Fruit fly (Drosophila melanogaster) whole organism, embryonic: ENCODE data around the gene CG14647.

Experiments
- B-H2 ChIP-seq: fragments of 200-800 bp; sonication (Bioruptor generic); optimal IDR thresholded peaks from 2 replicates; lab custom pipeline; 2018; ENCODE audit warnings: missing biosample characterization, mild to moderate bottlenecking, missing genetic modification characterization
- BtbVII ChIP-seq: fragments of 200-800 bp; sonication (Bioruptor generic); optimal IDR thresholded peaks from 3 replicates; lab custom pipeline; 2017; ENCODE audit warnings: missing biosample characterization, mild to moderate bottlenecking, missing genetic modification characterization
- CG11696 ChIP-seq: fragments of 200-800 bp; sonication (Bioruptor generic); IDR thresholded peaks from 2 replicates; pipeline ENCODE4 v1.3.6; 2022; ENCODE audit warnings: missing biosample characterization, missing genetic modification characterization
- CG12659 ChIP-seq: fragments of 200-800 bp; sonication (Bioruptor generic); optimal IDR thresholded peaks from 3 replicates; lab custom pipeline; 2017; ENCODE audit warnings: mild to moderate bottlenecking, missing biosample characterization, missing genetic modification reagents, missing genetic modification characterization
- CG13296 ChIP-seq: fragments of 200-800 bp; sonication (Bioruptor generic); optimal IDR thresholded peaks from 3 replicates; lab custom pipeline; 2018; ENCODE audit warnings: missing biosample characterization, mild to moderate bottlenecking, missing genetic modification characterization
- CG13894 ChIP-seq: fragments of 200-800 bp; sonication (Bioruptor generic); optimal IDR thresholded peaks from 3 replicates; lab custom pipeline; 2018; ENCODE audit warnings: missing biosample characterization, mild to moderate bottlenecking, missing genetic modification characterization, moderate library complexity
- CG15514 ChIP-seq: fragments of 200-800 bp; sonication (Bioruptor generic); optimal IDR thresholded peaks from 3 replicates; lab custom pipeline; 2017; ENCODE audit warnings: missing biosample characterization, missing genetic modification characterization, mild to moderate bottlenecking, moderate library complexity, missing genetic modification reagents
- CG18011 ChIP-seq: fragments of 200-800 bp; sonication (Bioruptor generic); optimal IDR thresholded peaks from 2 replicates; lab custom pipeline; 2017; ENCODE audit warnings: missing biosample characterization, missing genetic modification characterization, mild to moderate bottlenecking, moderate library complexity, missing genotype
- CG18599 ChIP-seq: fragments of 200-800 bp; sonication (Bioruptor generic); optimal IDR thresholded peaks from 3 replicates; lab custom pipeline; 2017; ENCODE audit warnings: missing biosample characterization, missing genetic modification characterization, mild to moderate bottlenecking, moderate library complexity, missing genetic modification reagents
- CG2116 ChIP-seq: fragments of 200-800 bp; sonication (Bioruptor generic); optimal IDR thresholded peaks from 3 replicates; lab custom pipeline; 2018; ENCODE audit warnings: missing biosample characterization, mild to moderate bottlenecking, missing genetic modification characterization
- CG3995 ChIP-seq: fragments of 200-800 bp; sonication (Bioruptor generic); optimal IDR thresholded peaks from 3 replicates; lab custom pipeline; 2016; ENCODE audit warnings: missing biosample characterization, missing genetic modification characterization
- CG6272 ChIP-seq: fragments of 200-800 bp; sonication (Bioruptor generic); IDR thresholded peaks from 2 replicates; pipeline ENCODE4 v1.3.6; 2022; ENCODE audit warnings: missing biosample characterization, missing genetic modification characterization
- CG6813 ChIP-seq: fragments of 200-800 bp; sonication (Bioruptor generic); optimal IDR thresholded peaks from 2 replicates; lab custom pipeline; 2017; ENCODE audit warnings: missing biosample characterization, missing genetic modification characterization, mild to moderate bottlenecking, moderate library complexity, missing genetic modification reagents
- CG6854 ChIP-seq: fragments of 200-800 bp; sonication (Bioruptor generic); optimal IDR thresholded peaks from 3 replicates; lab custom pipeline; 2017; ENCODE audit warnings: missing biosample characterization, mild to moderate bottlenecking, missing genetic modification characterization
- CG7928 ChIP-seq: fragments of 200-800 bp; sonication (Bioruptor generic); optimal IDR thresholded peaks from 2 replicates; lab custom pipeline; 2017; ENCODE audit warnings: missing biosample characterization, mild to moderate bottlenecking, missing genetic modification characterization
- CG8290 ChIP-seq, 3 experiments: fragments of 200-800 bp; sonication (Bioruptor generic); optimal IDR thresholded peaks; 2 replicates each; lab custom pipeline; 2016 to 2019; ENCODE audit warnings: missing biosample characterization in 3 of 3, missing genetic modification characterization in 3 of 3, mild to moderate bottlenecking in 2 of 3, moderate library complexity in 1 of 3
- CTCF ChIP-seq: fragments of 200-800 bp; sonication (Bioruptor generic); optimal IDR thresholded peaks from 2 replicates; lab custom pipeline; 2017; ENCODE audit warnings: missing biosample characterization, mild to moderate bottlenecking, missing genetic modification characterization, moderate library complexity
- CrebB ChIP-seq: fragments of 200-800 bp; sonication (Bioruptor generic); optimal IDR thresholded peaks from 3 replicates; lab custom pipeline; 2018; ENCODE audit warnings: missing biosample characterization, mild to moderate bottlenecking, missing genetic modification characterization
- Ets65A ChIP-seq: fragments of 200-800 bp; sonication (Bioruptor generic); peaks from one replicate; lab custom pipeline; 2016; ENCODE audit warnings: missing biosample characterization, missing genetic modification characterization
- Ets97D ChIP-seq: fragments of 200-800 bp; sonication (Bioruptor generic); optimal IDR thresholded peaks from 3 replicates; lab custom pipeline; 2016; ENCODE audit warnings: missing biosample characterization, missing genetic modification characterization
- HLHmδ ChIP-seq: fragments of 200-800 bp; sonication (Bioruptor generic); optimal IDR thresholded peaks from 2 replicates; lab custom pipeline; 2018; ENCODE audit warnings: missing biosample characterization, mild to moderate bottlenecking, missing genetic modification characterization, moderate library complexity
- Hand ChIP-seq: fragments of 200-800 bp; sonication (Bioruptor generic); optimal IDR thresholded peaks from 2 replicates; lab custom pipeline; 2017; ENCODE audit warnings: mild to moderate bottlenecking, missing biosample characterization, missing genetic modification reagents, missing genetic modification characterization
- Hmr ChIP-seq: fragments of 200-800 bp; sonication (Bioruptor generic); optimal IDR thresholded peaks from 3 replicates; lab custom pipeline; 2017; ENCODE audit warnings: mild to moderate bottlenecking, missing biosample characterization, missing genetic modification reagents, missing genetic modification characterization
- Med ChIP-seq: fragments of 200-800 bp; sonication (Bioruptor generic); peaks from one replicate; lab custom pipeline; 2016; ENCODE audit warnings: missing biosample characterization, missing genetic modification characterization, mild to moderate bottlenecking, inconsistent platforms, moderate library complexity
- NFAT ChIP-seq: fragments of 200-800 bp; sonication (Bioruptor generic); IDR thresholded peaks from 2 replicates; pipeline ENCODE4 v1.3.6; 2022; ENCODE audit warnings: missing biosample characterization, missing genetic modification characterization
- abd-A ChIP-seq: fragments of 200-800 bp; sonication (Bioruptor generic); optimal IDR thresholded peaks from 3 replicates; lab custom pipeline; 2019; ENCODE audit warnings: missing biosample characterization, mild to moderate bottlenecking, missing genetic modification characterization, moderate library complexity
- ara ChIP-seq: fragments of 200-800 bp; sonication (Bioruptor generic); IDR thresholded peaks from 2 replicates; pipeline ENCODE4 v1.3.6; 2022; ENCODE audit warnings: missing biosample characterization, missing genetic modification characterization
- bsh ChIP-seq, 2 experiments: fragments of 200-800 bp; sonication (Bioruptor generic); optimal IDR thresholded peaks; 2 replicates each; lab custom pipeline; 2017 to 2018; ENCODE audit warnings: mild to moderate bottlenecking in 2 of 2, missing biosample characterization in 2 of 2, missing genetic modification characterization in 2 of 2, moderate library complexity in 1 of 2
- chinmo ChIP-seq: fragments of 200-800 bp; sonication (Bioruptor generic); IDR thresholded peaks from 4 replicates; pipeline ENCODE4 v1.3.6; 2022; ENCODE audit warnings: missing biosample characterization, missing genetic modification characterization; ENCODE audit not compliant: partially characterized antibody
- dati ChIP-seq: fragments of 200-800 bp; sonication (Bioruptor generic); IDR thresholded peaks from 2 replicates; pipeline ENCODE4 v1.3.6; 2022; ENCODE audit warnings: missing biosample characterization, missing genetic modification characterization
- gce ChIP-seq: fragments of 200-800 bp; sonication (Bioruptor generic); IDR thresholded peaks from 3 replicates; pipeline ENCODE4 v1.3.6; 2022; ENCODE audit warnings: missing biosample characterization, missing genetic modification characterization
- gro ChIP-seq: fragments of 200-800 bp; sonication (Bioruptor generic); optimal IDR thresholded peaks from 2 replicates; lab custom pipeline; 2016; ENCODE audit warnings: missing biosample characterization, missing genetic modification characterization
- hkb ChIP-seq, 2 experiments: fragments of 200-800 bp in 1 of 2; fragments of >200 bp in 1 of 2; sonication (Bioruptor generic) in 1 of 2; IDR thresholded peaks in 1 of 2; optimal IDR thresholded peaks in 1 of 2; 2 replicates each; pipeline versions ENCODE4 v1.3.6 to Lab custom; 2017 to 2022; ENCODE audit warnings: missing biosample characterization in 1 of 2, missing genetic modification characterization in 1 of 2
- lab ChIP-seq: fragments of 200-800 bp; sonication (Bioruptor generic); optimal IDR thresholded peaks from 3 replicates; lab custom pipeline; 2017; ENCODE audit warnings: missing biosample characterization, missing genetic modification characterization, mild to moderate bottlenecking, moderate library complexity, missing genetic modification reagents
- lbe ChIP-seq: fragments of 200-800 bp; sonication (Bioruptor generic); optimal IDR thresholded peaks from 2 replicates; lab custom pipeline; 2016; ENCODE audit warnings: missing biosample characterization, mild to moderate bottlenecking, missing genetic modification characterization
- nau ChIP-seq: fragments of 200-800 bp; sonication (Bioruptor generic); optimal IDR thresholded peaks from 3 replicates; lab custom pipeline; 2017; ENCODE audit warnings: missing biosample characterization, mild to moderate bottlenecking, missing genetic modification characterization, missing genetic modification reagents
- onecut ChIP-seq: fragments of 200-800 bp; sonication (Bioruptor generic); IDR thresholded peaks from 2 replicates; pipeline ENCODE4 v1.3.6; 2022; ENCODE audit warnings: missing biosample characterization, missing genetic modification characterization
- scrt ChIP-seq: fragments of 200-800 bp; sonication (Bioruptor generic); optimal IDR thresholded peaks from 2 replicates; lab custom pipeline; 2018; ENCODE audit warnings: missing biosample characterization, mild to moderate bottlenecking, missing genetic modification characterization, moderate library complexity
- unc-4 ChIP-seq: fragments of 200-800 bp; sonication (Bioruptor generic); IDR thresholded peaks from 2 replicates; pipeline ENCODE4 v1.3.6; 2022; ENCODE audit warnings: missing biosample characterization, missing genetic modification characterization; ENCODE audit not compliant: partially characterized antibody
- yki ChIP-seq: fragments of >200 bp; optimal IDR thresholded peaks from 3 replicates; lab custom pipeline; 2018
- zfh1 ChIP-seq: fragments of 200-800 bp; sonication (Bioruptor generic); IDR thresholded peaks from 3 replicates; pipeline ENCODE4 v1.3.6; 2022; ENCODE audit warnings: missing biosample characterization, missing genetic modification characterization

The CG14647 gene

dm6 chr3R:4359625-4360024 lies 40.7 kb upstream of the CG14647 start, which contains the start of gene CG1090 (continued):
- peak; percentile 40 for TF ChIP-seq CG13296
- TF ChIP-seq HLHmδ, result peak; percentile 4
- peak; percentile 47 for TF ChIP-seq Hmr (GFP tag; lab: Kevin White, UChicago)
- TF ChIP-seq B-H2 (GFP tag; lab: Kevin White, UChicago), result peak; percentile 5
- peak; percentile 60 for TF ChIP-seq Hand (GFP tag; lab: Kevin White, UChicago)
- TF ChIP-seq NFAT (GFP tag; lab: Robert Waterston, UW), result peak; percentile 30; the same call in 1 of the 2 replicates
- TF ChIP-seq nau, result peak; percentile 22
- TF ChIP-seq gce (GFP tag; lab: Robert Waterston, UW), result 0 out of 3 replicates have a peak, but pooled peaks have one; percentile 39
- TF ChIP-seq CG3995 (GFP tag; lab: Kevin White, UChicago), result no peak
- peak; percentile 38 for TF ChIP-seq scrt (GFP tag; lab: Kevin White, UChicago)
- TF ChIP-seq CTCF, result peak; percentile 90
- TF ChIP-seq CG8290 (GFP tag; optimal IDR thresholded peaks at IDR 0.05; lab: Kevin White, UChicago), result no peak
- peak in 1 of 2 experiments; percentile 56 for TF ChIP-seq CG8290 (tag; optimal IDR thresholded peaks at IDR 0.05; lab: Kevin White, UChicago)
- peak; percentile 37 for TF ChIP-seq CrebB (tag; lab: Kevin White, UChicago)
- peak; percentile 36 for TF ChIP-seq CG6854 (GFP tag; lab: Kevin White, UChicago)
- no peak for TF ChIP-seq yki
- TF ChIP-seq onecut (GFP tag; lab: Robert Waterston, UW), result peak; percentile 55; the same call in 1 of the 2 replicates
- TF ChIP-seq CG6272, result no peak
- 0 out of 3 replicates have a peak, but pooled peaks have one; percentile 6 for TF ChIP-seq zfh1 (GFP tag; lab: Robert Waterston, UW)
- TF ChIP-seq dati (GFP tag; lab: Robert Waterston, UW), result no peak
- TF ChIP-seq lbe (GFP tag; lab: Kevin White, UChicago), result no peak
- peak; percentile 10 for TF ChIP-seq CG12659 (GFP tag; lab: Kevin White, UChicago)
- TF ChIP-seq CG18011 (GFP tag; lab: Kevin White, UChicago), result no peak
- TF ChIP-seq unc-4, result 0 out of 2 replicates have a peak, but pooled peaks have one; percentile 29
- peak; percentile 68 for TF ChIP-seq Ets97D (GFP tag; lab: Kevin White, UChicago)
- TF ChIP-seq CG13894, result peak; percentile 41
- TF ChIP-seq CG7928 (GFP tag; lab: Kevin White, UChicago), result no peak
- TF ChIP-seq abd-A (tag; lab: Kevin White, UChicago), result peak; percentile 67
- TF ChIP-seq CG15514 (GFP tag; lab: Kevin White, UChicago), result peak; percentile 56
- TF ChIP-seq CG2116 (GFP tag; lab: Kevin White, UChicago), result peak; percentile 46
- TF ChIP-seq ara, result 0 out of 2 replicates have a peak, but pooled peaks have one; percentile 4
- TF ChIP-seq CG18599 (GFP tag; lab: Kevin White, UChicago), result peak; percentile 70
- peak; percentile 55 for TF ChIP-seq BtbVII (GFP tag; lab: Kevin White, UChicago)
- peak; percentile 37 for TF ChIP-seq CG6813
- peak; percentile 60 for TF ChIP-seq Med (GFP tag; lab: Kevin White, UChicago)
- 0 out of 2 replicates have a peak, but pooled peaks have one; percentile 11 for TF ChIP-seq CG11696 (GFP tag; lab: Robert Waterston, UW)
- TF ChIP-seq chinmo (GFP tag; lab: Robert Waterston, UW), result 0 out of 4 replicates have a peak, but pooled peaks have one; percentile 37
- TF ChIP-seq hkb (optimal IDR thresholded peaks at IDR 0.05; lab: Kevin White, UChicago), result no peak
- TF ChIP-seq hkb (GFP tag; IDR thresholded peaks at IDR 0.05; lab: Robert Waterston, UW), result peak; percentile 56; the same call in 1 of the 2 replicates
- no peak for TF ChIP-seq bsh (GFP tag; optimal IDR thresholded peaks at IDR 0.05; lab: Kevin White, UChicago)
- TF ChIP-seq lab (GFP tag; lab: Kevin White, UChicago), result peak; percentile 77
- TF ChIP-seq Ets65A (GFP tag; lab: Kevin White, UChicago), result peak; percentile 60
- TF ChIP-seq gro, result no peak
